Worm (Caenorhabditis elegans) whole organism, midembryonic: ENCODE measurements around the gene ZK1290.13.

Source experiments
- flt-1 ChIP-seq: fragments of 200-800 bp; sonication (Bioruptor generic); IDR thresholded peaks from 2 replicates; pipeline ENCODE4 v1.3.6; 2022; ENCODE audit warnings: missing genetic modification characterization, missing compliant biosample characterization
- med-1 ChIP-seq: sonication (generic microtip); optimal IDR thresholded peaks from 2 replicates; lab custom pipeline; 2017; ENCODE audit warnings: missing genetic modification characterization, mild to moderate bottlenecking, missing compliant biosample characterization, antibody characterized with exemption, missing genetic modification reagents; ENCODE audit not compliant: insufficient read depth
- ref-1 ChIP-seq: fragments of 200-800 bp; sonication (Bioruptor generic); conservative IDR thresholded peaks from 2 replicates; pipeline ENCODE4 v1.3.6; 2022; ENCODE audit warnings: missing genetic modification reagents, missing genetic modification characterization, missing compliant biosample characterization
- tab-1 ChIP-seq: fragments of 200-800 bp; sonication (Bioruptor generic); IDR thresholded peaks from 2 replicates; pipeline ENCODE4 v1.3.6; 2022; ENCODE audit warnings: missing genetic modification characterization, missing compliant biosample characterization
- ztf-23 ChIP-seq: fragments of 200-800 bp; sonication (Bioruptor generic); IDR thresholded peaks from 2 replicates; pipeline ENCODE4 v1.3.6; 2022; ENCODE audit warnings: missing genetic modification reagents, missing genetic modification characterization, missing compliant biosample characterization
- ztf-29 ChIP-seq: fragments of 200-800 bp; sonication (Bioruptor generic); IDR thresholded peaks from 2 replicates; pipeline ENCODE4 v1.3.6; 2022; ENCODE audit warnings: missing genetic modification reagents, missing genetic modification characterization, missing compliant biosample characterization

DNA sequence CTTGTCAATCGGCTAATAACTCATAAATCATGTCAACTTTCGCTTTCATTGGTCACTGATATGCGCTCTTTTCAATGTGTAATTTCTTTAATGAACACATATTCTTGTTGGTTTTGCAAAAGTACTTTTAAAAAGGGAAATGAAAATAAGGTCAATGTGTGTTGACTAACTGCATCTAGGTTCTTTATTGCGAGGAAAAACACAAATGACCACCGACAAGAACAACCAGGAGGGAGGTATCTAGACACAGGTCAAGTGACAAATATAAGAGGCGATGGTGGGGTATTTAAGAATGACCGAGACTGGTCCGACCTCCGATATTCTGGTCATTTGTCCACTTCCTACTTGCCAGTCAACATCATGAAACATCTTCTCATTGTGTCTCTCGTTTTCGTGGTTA is 38.7 kb upstream of the ZK1290.13 start, which contains the start of gene spi-1:
- TF ChIP-seq ztf-29 (GFP tag; lab: Robert Waterston, UW) (no peak), ztf-23 (GFP tag; lab: Robert Waterston, UW) (no peak), tab-1 (GFP tag; lab: Robert Waterston, UW) (no peak), flt-1 (no peak), med-1 (no peak), ref-1 (GFP tag; lab: Robert Waterston, UW) (no peak)
